Worm (Caenorhabditis elegans) whole organism, L4/young adult: ENCODE data around the gene gcy-29.

Experiments
- W03F9.2 ChIP-seq: fragments of 150-350 bp; optimal IDR thresholded peaks from 2 replicates; lab custom pipeline; 2014; ENCODE audit warnings: missing biosample characterization, missing genetic modification characterization
- dao-5 ChIP-seq: sonication (generic microtip); optimal IDR thresholded peaks from 2 replicates; lab custom pipeline; 2016; ENCODE audit warnings: missing genotype, missing genetic modification characterization, moderate library complexity, missing compliant biosample characterization
- him-1 ChIP-seq: sonication (generic microtip); optimal IDR thresholded peaks from 2 replicates; lab custom pipeline; 2016; ENCODE audit warnings: missing genotype, missing genetic modification reagents, missing genetic modification characterization, missing compliant biosample characterization

DNA sequence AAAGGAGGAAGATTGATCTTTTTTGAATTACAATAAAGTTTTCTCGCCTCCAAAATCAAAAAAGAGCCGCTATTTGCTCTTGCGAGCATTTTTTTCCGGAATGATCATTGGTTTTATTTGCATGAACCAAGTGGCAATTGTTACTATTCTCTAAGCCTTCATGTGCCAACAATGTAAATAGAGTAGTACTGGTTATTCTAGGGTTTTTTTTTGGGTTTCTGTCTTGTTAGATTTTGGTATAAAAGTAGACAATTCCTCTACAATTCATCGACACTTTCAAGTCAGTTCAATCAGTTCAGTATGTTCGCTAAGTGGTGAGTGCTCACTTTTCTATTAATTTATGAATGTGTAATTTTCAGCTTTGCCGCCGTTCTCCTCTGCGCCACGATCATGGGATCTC is 29.4 kb upstream of the gcy-29 start, which contains the start of gene nspb-7:
- no peak for TF ChIP-seq him-1
- no peak for TF ChIP-seq W03F9.2 (tag; lab: Kevin White, UChicago)
- TF ChIP-seq dao-5, result no peak
